Worm (Caenorhabditis elegans): ENCODE results near the gene spin-4.

Gene spin-4

ce11 chrIII:12687872-12688375 lies at the start of gene spin-4, which contains the start of gene rsp-3:
spin-4 (plus strand) TSS chrIII:12688318.
rsp-3 (minus strand) TSS chrIII:12687922.
- TF ChIP-seq dao-5 (tag; optimal IDR thresholded peaks at IDR 0.05) = no peak
- TF ChIP-seq W03F9.2 (tag; optimal IDR thresholded peaks at IDR 0.05) = peak; percentile 80

- no peak for TF ChIP-seq dao-5 (tag; optimal IDR thresholded peaks at IDR 0.05)
- no peak for TF ChIP-seq him-1 (tag; optimal IDR thresholded peaks at IDR 0.05)
- no peak for TF ChIP-seq W03F9.2 (tag; optimal IDR thresholded peaks at IDR 0.05)
Measured at ce11 chrIII:12638592-12638991, 49.5 kb upstream of the spin-4 start.

ce11 chrIII:12639214-12639613 lies 48.9 kb upstream of the spin-4 start:
- TF ChIP-seq him-1 (tag; optimal IDR thresholded peaks at IDR 0.05) = no peak
- TF ChIP-seq W03F9.2 (tag; optimal IDR thresholded peaks at IDR 0.05) = no peak
- no peak for TF ChIP-seq dao-5 (tag; optimal IDR thresholded peaks at IDR 0.05)

- TF ChIP-seq him-1 (tag; optimal IDR thresholded peaks at IDR 0.05) = no peak
- TF ChIP-seq dao-5 (tag; optimal IDR thresholded peaks at IDR 0.05) = no peak
- TF ChIP-seq W03F9.2 (tag; optimal IDR thresholded peaks at IDR 0.05) = no peak
Measured at ce11 chrIII:12640386-12641024, 47.6 kb upstream of the spin-4 start.

ce11 chrIII:12642511-12643168 lies 45.5 kb upstream of the spin-4 start:
- TF ChIP-seq him-1 (tag; optimal IDR thresholded peaks at IDR 0.05) = no peak
- TF ChIP-seq W03F9.2 (tag; optimal IDR thresholded peaks at IDR 0.05) = no peak
- no peak for TF ChIP-seq dao-5 (tag; optimal IDR thresholded peaks at IDR 0.05)

- no peak for TF ChIP-seq him-1 (tag; optimal IDR thresholded peaks at IDR 0.05)
- no peak for TF ChIP-seq dao-5 (tag; optimal IDR thresholded peaks at IDR 0.05)
- no peak for TF ChIP-seq W03F9.2 (tag; optimal IDR thresholded peaks at IDR 0.05)
Measured at ce11 chrIII:12644669-12645068, 43.4 kb upstream of the spin-4 start.

ce11 chrIII:12651946-12652345 lies 36.2 kb upstream of the spin-4 start:
- TF ChIP-seq dao-5 (tag; optimal IDR thresholded peaks at IDR 0.05) (no peak), him-1 (tag; optimal IDR thresholded peaks at IDR 0.05) (no peak), W03F9.2 (tag; optimal IDR thresholded peaks at IDR 0.05) (no peak)

- TF ChIP-seq dao-5 (tag; optimal IDR thresholded peaks at IDR 0.05) = no peak
Measured at ce11 chrIII:12652609-12653008, 35.5 kb upstream of the spin-4 start.

- TF ChIP-seq W03F9.2 (tag; optimal IDR thresholded peaks at IDR 0.05) = no peak
Measured at ce11 chrIII:12658649-12659048, 29.5 kb upstream of the spin-4 start.

ce11 chrIII:12662186-12662585 lies 25.9 kb upstream of the spin-4 start, which contains the start of gene tpst-1:
tpst-1 (minus strand) TSS chrIII:12662286.
- TF ChIP-seq him-1 (tag; optimal IDR thresholded peaks at IDR 0.05) (no peak), W03F9.2 (tag; optimal IDR thresholded peaks at IDR 0.05) (no peak), dao-5 (tag; optimal IDR thresholded peaks at IDR 0.05) (no peak)

ce11 chrIII:12668821-12669220 lies 19.3 kb upstream of the spin-4 start:
- no peak for TF ChIP-seq W03F9.2 (tag; optimal IDR thresholded peaks at IDR 0.05)
- TF ChIP-seq dao-5 (tag; optimal IDR thresholded peaks at IDR 0.05) = no peak
- no peak for TF ChIP-seq him-1 (tag; optimal IDR thresholded peaks at IDR 0.05)

- TF ChIP-seq him-1 (tag; optimal IDR thresholded peaks at IDR 0.05) (peak; percentile 15), dao-5 (tag; optimal IDR thresholded peaks at IDR 0.05) (no peak), W03F9.2 (tag; optimal IDR thresholded peaks at IDR 0.05) (peak; percentile 24)
Measured at ce11 chrIII:12673382-12673970, 14.6 kb upstream of the spin-4 start, which contains the start of the genes taf-7.2 and elpc-2. taf-7.2 (minus strand) TSS chrIII:12673423. elpc-2 (plus strand) TSS chrIII:12673677.

ce11 chrIII:12680266-12680665 lies 7.9 kb upstream of the spin-4 start:
- TF ChIP-seq W03F9.2 (tag; optimal IDR thresholded peaks at IDR 0.05) = no peak
- TF ChIP-seq dao-5 (tag; optimal IDR thresholded peaks at IDR 0.05) = no peak
- TF ChIP-seq him-1 (tag; optimal IDR thresholded peaks at IDR 0.05) = no peak

All from whole organism, L4/young adult.